Worm (Caenorhabditis elegans): ENCODE measurements around the gene del-7.
A peak's percentile ranks its signal among the peaks of the same experiment; 100 is the strongest.

Gene del-7

DNA sequence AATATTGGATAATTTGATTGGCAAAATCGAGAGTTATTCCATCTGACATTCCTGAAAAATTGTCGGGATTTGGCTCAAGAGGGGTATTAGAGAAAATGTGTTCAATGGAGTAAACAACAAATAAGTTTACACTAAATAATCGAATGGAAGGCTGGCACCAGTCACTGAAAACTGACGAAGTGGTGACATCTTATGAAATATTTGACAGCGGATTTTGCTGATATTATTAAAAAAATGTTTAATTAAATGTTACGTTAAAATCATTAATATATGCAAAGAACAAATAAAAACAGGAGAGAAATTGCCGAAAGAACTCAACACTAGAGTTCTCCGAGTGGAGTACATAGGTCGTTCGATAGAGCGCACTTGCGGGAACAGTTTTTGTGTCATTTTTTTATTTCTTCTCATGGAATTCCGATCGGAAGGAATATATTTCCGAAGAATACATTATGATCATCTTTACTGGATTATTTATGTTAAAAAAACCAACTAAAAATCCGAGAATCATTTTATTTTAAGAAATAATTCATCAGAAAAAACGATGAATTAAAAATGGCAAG lies 25.4 kb downstream of the del-7 start, which contains the start of gene tag-322 (continued):
- no peak for TF ChIP-seq dpl-1 (GFP tag; optimal IDR thresholded peaks at IDR 0.05)
- no peak for TF ChIP-seq rec-8 (tag; optimal IDR thresholded peaks at IDR 0.05)
- no peak for TF ChIP-seq C17E4.6 (GFP tag; IDR thresholded peaks at IDR 0.05)
- peak; percentile 35 for TF ChIP-seq ZK185.1 (tag; optimal IDR thresholded peaks at IDR 0.05; ENCODE audit: poor library complexity, severe bottlenecking)
- TF ChIP-seq madf-3 (GFP tag; IDR thresholded peaks at IDR 0.05): no peak
- no peak for TF ChIP-seq lin-26 (GFP tag; IDR thresholded peaks at IDR 0.05)
- no peak for TF ChIP-seq egl-18 (GFP tag; IDR thresholded peaks at IDR 0.05)
- no peak for TF ChIP-seq chd-7 (tag; optimal IDR thresholded peaks at IDR 0.05)
- TF ChIP-seq nhr-80 (tag; optimal IDR thresholded peaks at IDR 0.05): no peak
- TF ChIP-seq xnd-1 (tag; optimal IDR thresholded peaks at IDR 0.05): no peak
- TF ChIP-seq let-526 (GFP tag; IDR thresholded peaks at IDR 0.05): no peak
- TF ChIP-seq ztf-3 (GFP tag; optimal IDR thresholded peaks at IDR 0.05): no peak
- TF ChIP-seq let-607 (tag; optimal IDR thresholded peaks at IDR 0.05): no peak
- TF ChIP-seq F39B2.1 (GFP tag; IDR thresholded peaks at IDR 0.05): no peak
- TF ChIP-seq C06A6.2 (GFP tag; conservative IDR thresholded peaks at IDR 0.05): no peak
- TF ChIP-seq K12H6.12 (tag; optimal IDR thresholded peaks at IDR 0.05): no peak
- no peak for TF ChIP-seq zfh-2 (GFP tag; conservative IDR thresholded peaks at IDR 0.05)
- no peak for TF ChIP-seq rcor-1 (GFP tag; IDR thresholded peaks at IDR 0.05)
- TF ChIP-seq snpc-4 (GFP tag; optimal IDR thresholded peaks at IDR 0.05): no peak
- TF ChIP-seq snpc-4 (tag; optimal IDR thresholded peaks at IDR 0.05): peak in 2 of 4 experiments; percentile 19 to 42
- TF ChIP-seq bed-2 (GFP tag; IDR thresholded peaks at IDR 0.05): no peak
- peak; percentile 59 for TF ChIP-seq madf-6 (GFP tag; IDR thresholded peaks at IDR 0.05)
- TF ChIP-seq hsf-1 (GFP tag; IDR thresholded peaks at IDR 0.05): no peak
- no peak for TF ChIP-seq Y79H2A.3 (GFP tag; conservative IDR thresholded peaks at IDR 0.05)
- 0 out of 2 replicates have a peak, but pooled peaks have one; percentile 26 for TF ChIP-seq dox-1 (GFP tag; IDR thresholded peaks at IDR 0.05)
- peak; percentile 19 for TF ChIP-seq attf-5 (GFP tag; optimal IDR thresholded peaks at IDR 0.05)
- no peak for TF ChIP-seq mxl-1 (tag; optimal IDR thresholded peaks at IDR 0.05)
- no peak for TF ChIP-seq F55B11.4 (tag; optimal IDR thresholded peaks at IDR 0.05; ENCODE audit: borderline replicate concordance, insufficient read depth)
- no peak for TF ChIP-seq Y67H2A.10 (GFP tag; conservative IDR thresholded peaks at IDR 0.05)
- TF ChIP-seq F57A8.1 (GFP tag; optimal IDR thresholded peaks at IDR 0.05): no peak
- no peak for TF ChIP-seq ztf-18 (tag; optimal IDR thresholded peaks at IDR 0.05)
- TF ChIP-seq ztf-28 (GFP tag; IDR thresholded peaks at IDR 0.05): no peak
- TF ChIP-seq snpc-3.4 (tag; optimal IDR thresholded peaks at IDR 0.05): no peak
- TF ChIP-seq nhr-120 (GFP tag; IDR thresholded peaks at IDR 0.05): no peak
- no peak for TF ChIP-seq hlh-12 (tag; optimal IDR thresholded peaks at IDR 0.05)
- no peak for TF ChIP-seq nhr-179 (tag; optimal IDR thresholded peaks at IDR 0.05)
- no peak for TF ChIP-seq ceh-40 (GFP tag; IDR thresholded peaks at IDR 0.05)
- peak; percentile 28 for TF ChIP-seq F23B12.7 (tag; optimal IDR thresholded peaks at IDR 0.05; ENCODE audit: insufficient read depth)
- no peak for TF ChIP-seq Y53F4B.3 (GFP tag; IDR thresholded peaks at IDR 0.05)
- TF ChIP-seq pha-4 (tag; optimal IDR thresholded peaks at IDR 0.05): no peak
- TF ChIP-seq tbp1 (GFP tag; optimal IDR thresholded peaks at IDR 0.05): peak; percentile 16
- peak; percentile 50; the same call in 1 of the 2 replicates for TF ChIP-seq ekl-4 (GFP tag; IDR thresholded peaks at IDR 0.05)
- TF ChIP-seq hmg-20 (GFP tag; IDR thresholded peaks at IDR 0.05): no peak
- TF ChIP-seq ccch-3 (GFP tag; optimal IDR thresholded peaks at IDR 0.05): no peak
- TF ChIP-seq pbrm-1 (GFP tag; IDR thresholded peaks at IDR 0.05): 0 out of 2 replicates have a peak, but pooled peaks have one; percentile 30
- no peak for TF ChIP-seq D2030.7 (GFP tag; IDR thresholded peaks at IDR 0.05)
- TF ChIP-seq nhr-27 (tag; optimal IDR thresholded peaks at IDR 0.05): no peak
- TF ChIP-seq lin-40 (tag; optimal IDR thresholded peaks at IDR 0.05): peak; percentile 41
